Fruit fly (Drosophila melanogaster): Measurements from ENCODE around the gene CG10561.

The CG10561 gene

dm6 chr2L:19123472-19124070, 9.4 kb downstream of the CG10561 start, which contains the start of gene Phb1 (continued):
- TF ChIP-seq CG2129 (GFP tag; IDR thresholded peaks at IDR 0.05; ENCODE audit: partially characterized antibody) (peak; percentile 28; the same call in 1 of the 2 replicates), CG13287 (GFP tag; IDR thresholded peaks at IDR 0.05; ENCODE audit: partially characterized antibody) (peak; percentile 90), Lim3 (GFP tag; IDR thresholded peaks at IDR 0.05) (no peak), btn (GFP tag; optimal IDR thresholded peaks at IDR 0.05) (no peak), Atf3 (GFP tag; optimal IDR thresholded peaks at IDR 0.05) (no peak), Dll (GFP tag; IDR thresholded peaks at IDR 0.05; ENCODE audit: partially characterized antibody) (peak; percentile 85), CG7963 (GFP tag; IDR thresholded peaks at IDR 0.05; ENCODE audit: partially characterized antibody) (peak; percentile 95), Fer1 (GFP tag; optimal IDR thresholded peaks at IDR 0.05) (no peak), YL-1 (GFP tag; optimal IDR thresholded peaks at IDR 0.05) (peak; percentile 82), Gsc (GFP tag; IDR thresholded peaks at IDR 0.05) (no peak), HLH4C (GFP tag; IDR thresholded peaks at IDR 0.05; ENCODE audit: partially characterized antibody) (peak; percentile 98), CG12659 (GFP tag; optimal IDR thresholded peaks at IDR 0.05) (peak; percentile 20), CG2712 (tag; optimal IDR thresholded peaks at IDR 0.05) (peak; percentile 8), gce (GFP tag; IDR thresholded peaks at IDR 0.05) (no peak), insv (GFP tag; optimal IDR thresholded peaks at IDR 0.05) (peak in 1 of 2 experiments; percentile 87), oc (tag; optimal IDR thresholded peaks at IDR 0.05) (no peak), br (optimal IDR thresholded peaks at IDR 0.05) (no peak), MESR4 (GFP tag; optimal IDR thresholded peaks at IDR 0.05) (peak; percentile 43), CG10321 (GFP tag; IDR thresholded peaks at IDR 0.05) (no peak), jumu (GFP tag; optimal IDR thresholded peaks at IDR 0.05) (no peak), maf-S (GFP tag; optimal IDR thresholded peaks at IDR 0.05) (no peak), unc-4 (GFP tag; IDR thresholded peaks at IDR 0.05; ENCODE audit: partially characterized antibody) (peak; percentile 75), HmgZ (tag; optimal IDR thresholded peaks at IDR 0.05) (no peak), CG13296 (GFP tag; optimal IDR thresholded peaks at IDR 0.05) (no peak), chm (GFP tag; IDR thresholded peaks at IDR 0.05) (no peak), trh (GFP tag; optimal IDR thresholded peaks at IDR 0.05) (no peak), hb (GFP tag; IDR thresholded peaks at IDR 0.05; ENCODE audit: partially characterized antibody) (peak; percentile 92), Bgb (GFP tag; IDR thresholded peaks at IDR 0.05; ENCODE audit: partially characterized antibody) (peak; percentile 87), Opbp (GFP tag; IDR thresholded peaks at IDR 0.05; ENCODE audit: partially characterized antibody) (peak; percentile 92), sim (GFP tag; IDR thresholded peaks at IDR 0.05) (no peak), amos (GFP tag; IDR thresholded peaks at IDR 0.05; ENCODE audit: partially characterized antibody) (peak; percentile 78; the same call in 1 of the 2 replicates), CG6791 (GFP tag; IDR thresholded peaks at IDR 0.05; ENCODE audit: partially characterized antibody) (peak; percentile 91)

- peak; percentile 63 for TF ChIP-seq CG3281 (GFP tag; optimal IDR thresholded peaks at IDR 0.05)
- TF ChIP-seq grau (tag; optimal IDR thresholded peaks at IDR 0.05): peak; percentile 76
- peak; percentile 77 for TF ChIP-seq CG2678 (tag; optimal IDR thresholded peaks at IDR 0.05)
- no peak for TF ChIP-seq ranshi (GFP tag; IDR thresholded peaks at IDR 0.05)
- no peak for TF ChIP-seq CG3995 (GFP tag; optimal IDR thresholded peaks at IDR 0.05)
- no peak for TF ChIP-seq fd102C (GFP tag; optimal IDR thresholded peaks at IDR 0.05)
- TF ChIP-seq Max (GFP tag; optimal IDR thresholded peaks at IDR 0.05): peak; percentile 25
- TF ChIP-seq CG6254 (GFP tag; optimal IDR thresholded peaks at IDR 0.05): peak; percentile 40
- TF ChIP-seq lmd (GFP tag; IDR thresholded peaks at IDR 0.05): peak; percentile 58
- TF ChIP-seq HmgZ (tag; optimal IDR thresholded peaks at IDR 0.05): peak; percentile 80
- TF ChIP-seq ind (GFP tag; optimal IDR thresholded peaks at IDR 0.05): no peak
- TF ChIP-seq Nf-YB (GFP tag; optimal IDR thresholded peaks at IDR 0.05): peak; percentile 42
- TF ChIP-seq CG10267 (tag; optimal IDR thresholded peaks at IDR 0.05): peak; percentile 73
- TF ChIP-seq CG10366 (GFP tag; IDR thresholded peaks at IDR 0.05): peak; percentile 60
- peak; percentile 17 for TF ChIP-seq CG8290 (GFP tag; optimal IDR thresholded peaks at IDR 0.05)
- no peak for TF ChIP-seq CG8290 (tag; optimal IDR thresholded peaks at IDR 0.05)
- no peak for TF ChIP-seq mirr (GFP tag; optimal IDR thresholded peaks at IDR 0.05)
- peak; percentile 56 for TF ChIP-seq CG32532 (GFP tag; IDR thresholded peaks at IDR 0.05)
- peak; percentile 96 for TF ChIP-seq row (GFP tag; IDR thresholded peaks at IDR 0.05)
- peak; percentile 59 for TF ChIP-seq sob (GFP tag; IDR thresholded peaks at IDR 0.05)
These were observed 12.7 kb downstream of the CG10561 start for dm6 chr2L:19126888-19127287.

All from whole organism, embryonic.